Fruit fly (Drosophila melanogaster): ENCODE measurements around the gene CG33268.

- no peak for TF ChIP-seq ey (GFP tag; optimal IDR thresholded peaks at IDR 0.05)
- TF ChIP-seq sv (GFP tag; optimal IDR thresholded peaks at IDR 0.05): no peak
- TF ChIP-seq OdsH (GFP tag; optimal IDR thresholded peaks at IDR 0.05): no peak
- TF ChIP-seq h (GFP tag; optimal IDR thresholded peaks at IDR 0.05): no peak
- no peak for TF ChIP-seq Dfd (GFP tag; optimal IDR thresholded peaks at IDR 0.05)
Observed at dm6 chr3L:11580919-11581318, 10.1 kb downstream of the CG33268 start, which contains the start of gene CG43391.

Data from whole organism, wandering third instar larva.